Fruit fly (Drosophila melanogaster) whole organism, pupa: ENCODE measurements around the gene CG6686.

Experiments used
- CG12605 ChIP-seq: fragments of 200-800 bp; sonication (Bioruptor generic); IDR thresholded peaks from 2 replicates; pipeline ENCODE4 v1.3.6; 2022; ENCODE audit warnings: missing biosample characterization, missing genetic modification characterization
- CG14655 ChIP-seq: fragments of 200-800 bp; sonication (Bioruptor generic); optimal IDR thresholded peaks from 3 replicates; lab custom pipeline; 2017; ENCODE audit warnings: mild to moderate bottlenecking, missing biosample characterization, missing genetic modification reagents, missing genetic modification characterization
- CG17806 ChIP-seq: fragments of 200-800 bp; sonication (Bioruptor generic); optimal IDR thresholded peaks from 2 replicates; lab custom pipeline; 2018; ENCODE audit warnings: missing biosample characterization, mild to moderate bottlenecking, missing genetic modification characterization, moderate library complexity
- CG4496 ChIP-seq: fragments of 200-800 bp; sonication (Bioruptor generic); IDR thresholded peaks from 3 replicates; pipeline ENCODE4 v1.3.6; 2022; ENCODE audit warnings: missing biosample characterization, missing genetic modification characterization
- Ets98B ChIP-seq: fragments of 200-800 bp; sonication (Bioruptor generic); IDR thresholded peaks from 2 replicates; pipeline ENCODE4 v1.3.6; 2022; ENCODE audit warnings: missing biosample characterization, missing genetic modification characterization
- Pif1A ChIP-seq: fragments of 200-800 bp; sonication (Bioruptor generic); optimal IDR thresholded peaks from 3 replicates; lab custom pipeline; 2016; ENCODE audit warnings: missing biosample characterization, missing genetic modification characterization
- Pif1B ChIP-seq: fragments of 200-800 bp; sonication (Bioruptor generic); optimal IDR thresholded peaks from 3 replicates; lab custom pipeline; 2016; ENCODE audit warnings: missing biosample characterization, missing genetic modification characterization
- Snoo ChIP-seq: fragments of 200-800 bp; sonication (Bioruptor generic); optimal IDR thresholded peaks from 3 replicates; lab custom pipeline; 2017; ENCODE audit warnings: missing biosample characterization, mild to moderate bottlenecking, missing genetic modification characterization, inconsistent platforms
- fd96Ca ChIP-seq: fragments of 200-800 bp; sonication (Bioruptor generic); IDR thresholded peaks from 3 replicates; pipeline ENCODE4 v1.3.6; 2022; ENCODE audit warnings: missing biosample characterization, missing genetic modification characterization

- TF ChIP-seq fd96Ca (GFP tag; lab: Robert Waterston, UW), result no peak
- no peak for TF ChIP-seq Pif1A (GFP tag; lab: Kevin White, UChicago)
- no peak for TF ChIP-seq CG12605 (GFP tag; lab: Robert Waterston, UW)
- no peak for TF ChIP-seq Snoo (tag; lab: Kevin White, UChicago)
- TF ChIP-seq CG14655 (GFP tag; lab: Kevin White, UChicago), result no peak
- TF ChIP-seq CG17806 (tag; lab: Kevin White, UChicago), result no peak
- no peak for TF ChIP-seq CG4496 (GFP tag; lab: Robert Waterston, UW)
- TF ChIP-seq Pif1B (GFP tag; lab: Kevin White, UChicago), result no peak
- TF ChIP-seq Ets98B (GFP tag; lab: Robert Waterston, UW), result no peak
These were observed 40.2 kb downstream of the CG6686 start, which contains the start of gene CG16964 for dm6 chr2L:11947641-11948040.
